Worm (Caenorhabditis elegans): ENCODE measurements around the gene T14B4.3.
A peak's percentile ranks its signal among the peaks of the same experiment; 100 is the strongest.

Gene T14B4.3

ce11 chrII:6782738-6783163, 48.0 kb downstream of the T14B4.3 start:
- TF ChIP-seq lin-35 (GFP tag; optimal IDR thresholded peaks at IDR 0.05) (peak in 1 of 3 experiments; percentile 41), nhr-27 (tag; optimal IDR thresholded peaks at IDR 0.05) (no peak), ceh-58 (GFP tag; IDR thresholded peaks at IDR 0.05) (no peak), attf-3 (GFP tag; conservative IDR thresholded peaks at IDR 0.05) (peak; percentile 34; the same call in 1 of the 2 replicates), ceh-27 (GFP tag; optimal IDR thresholded peaks at IDR 0.05) (peak; percentile 76), Y56A3A.18 (GFP tag; IDR thresholded peaks at IDR 0.05) (no peak), dox-1 (GFP tag; IDR thresholded peaks at IDR 0.05) (peak; percentile 55; the same call in 1 of the 2 replicates), athp-1 (tag; optimal IDR thresholded peaks at IDR 0.05) (no peak), dpff-1 (tag; optimal IDR thresholded peaks at IDR 0.05) (no peak), F33H1.4 (GFP tag; IDR thresholded peaks at IDR 0.05) (no peak), lin-54 (GFP tag; optimal IDR thresholded peaks at IDR 0.05) (no peak), cebp-1 (GFP tag; IDR thresholded peaks at IDR 0.05) (peak; percentile 98), cebp-1 (tag; optimal IDR thresholded peaks at IDR 0.05) (peak; percentile 99), rpc-1 (optimal IDR thresholded peaks at IDR 0.05) (no peak), rpc-1 (tag; optimal IDR thresholded peaks at IDR 0.05) (no peak), nfya-2 (GFP tag; IDR thresholded peaks at IDR 0.05) (no peak), snpc-1.3 (tag; optimal IDR thresholded peaks at IDR 0.05; ENCODE audit: insufficient read depth) (no peak), tbp1 (GFP tag; optimal IDR thresholded peaks at IDR 0.05) (peak; percentile 26), snpc-1.1 (tag; optimal IDR thresholded peaks at IDR 0.05; ENCODE audit: insufficient read depth) (no peak), lir-1 (GFP tag; conservative IDR thresholded peaks at IDR 0.05) (no peak), B0336.3 (GFP tag; IDR thresholded peaks at IDR 0.05) (peak; percentile 41), Y53G8AR.9 (GFP tag; conservative IDR thresholded peaks at IDR 0.05) (no peak), madf-6 (GFP tag; IDR thresholded peaks at IDR 0.05) (no peak), egrh-3 (GFP tag; IDR thresholded peaks at IDR 0.05) (no peak), B0261.1 (tag; optimal IDR thresholded peaks at IDR 0.05) (no peak), Y95B8A.8 (GFP tag; IDR thresholded peaks at IDR 0.05) (no peak), ztf-6 (GFP tag; IDR thresholded peaks at IDR 0.05) (no peak), ccch-3 (GFP tag; optimal IDR thresholded peaks at IDR 0.05) (no peak), let-526 (GFP tag; IDR thresholded peaks at IDR 0.05) (no peak), fkh-3 (tag; optimal IDR thresholded peaks at IDR 0.05) (no peak), mes-4 (tag; optimal IDR thresholded peaks at IDR 0.05) (no peak), mxl-1 (tag; optimal IDR thresholded peaks at IDR 0.05) (no peak), zfh-2 (GFP tag; conservative IDR thresholded peaks at IDR 0.05) (peak; percentile 82), ceh-79 (tag; optimal IDR thresholded peaks at IDR 0.05) (no peak), ztf-22 (GFP tag; optimal IDR thresholded peaks at IDR 0.05) (no peak), F37B4.10 (GFP tag; IDR thresholded peaks at IDR 0.05) (no peak), hlh-12 (tag; optimal IDR thresholded peaks at IDR 0.05) (no peak), hmg-1.2 (GFP tag; IDR thresholded peaks at IDR 0.05) (peak; percentile 45), gei-17 (GFP tag; optimal IDR thresholded peaks at IDR 0.05) (peak; percentile 14), lin-26 (GFP tag; IDR thresholded peaks at IDR 0.05) (0 out of 2 replicates have a peak, but pooled peaks have one; percentile 44), let-607 (tag; optimal IDR thresholded peaks at IDR 0.05) (no peak), ceh-40 (GFP tag; IDR thresholded peaks at IDR 0.05) (no peak), sptf-2 (GFP tag; optimal IDR thresholded peaks at IDR 0.05) (no peak), C06A6.2 (GFP tag; conservative IDR thresholded peaks at IDR 0.05) (no peak), B0035.1 (tag; optimal IDR thresholded peaks at IDR 0.05) (no peak), T26A5.8 (tag; optimal IDR thresholded peaks at IDR 0.05) (no peak), attf-5 (GFP tag; optimal IDR thresholded peaks at IDR 0.05) (peak; percentile 92), madf-10 (tag; optimal IDR thresholded peaks at IDR 0.05) (no peak), madf-8 (GFP tag; conservative IDR thresholded peaks at IDR 0.05) (no peak), F23B12.7 (tag; optimal IDR thresholded peaks at IDR 0.05; ENCODE audit: insufficient read depth) (no peak)

All from whole organism, young adult.